Fruit fly (Drosophila melanogaster) whole organism, prepupa: ENCODE measurements around the gene CG32668.

ENCODE experiments used
- Eip75B ChIP-seq: fragments of 200-800 bp; sonication (Bioruptor generic); optimal IDR thresholded peaks from 3 replicates; lab custom pipeline; 2016; ENCODE audit warnings: missing biosample characterization, missing genetic modification characterization
- cyc ChIP-seq: fragments of 200-800 bp; sonication (Bioruptor generic); optimal IDR thresholded peaks from 3 replicates; lab custom pipeline; 2016; ENCODE audit warnings: missing biosample characterization, missing genetic modification characterization

DNA sequence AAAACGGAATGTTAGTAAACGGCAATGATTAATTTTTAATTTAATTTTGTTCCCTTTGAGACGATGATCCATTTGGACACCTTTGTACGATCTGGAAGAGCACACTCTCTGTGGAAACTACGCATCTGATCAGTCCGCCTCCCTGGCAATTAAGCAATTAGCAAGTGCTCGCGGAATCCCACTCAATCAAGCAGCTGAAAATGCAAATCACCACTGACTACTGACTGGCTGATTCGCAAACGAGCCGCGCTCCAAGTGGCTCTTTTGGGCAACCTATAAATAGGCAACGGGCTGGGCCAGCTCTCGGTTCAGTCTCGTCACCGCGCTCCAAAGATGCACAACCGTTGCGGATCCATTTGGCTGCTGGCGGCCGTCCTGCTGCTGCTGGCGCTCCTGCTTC, 15.7 kb downstream of the CG32668 start, which contains the start of gene CG15201:
- TF ChIP-seq Eip75B (GFP tag; lab: Kevin White, UChicago) (no peak), cyc (GFP tag; lab: Kevin White, UChicago) (no peak)
